Fruit fly (Drosophila melanogaster) whole organism, prepupa: Measurements from ENCODE around the gene Kah.

ENCODE experiments used
- CG10669 ChIP-seq: fragments of 200-800 bp; sonication (Bioruptor generic); optimal IDR thresholded peaks from 3 replicates; lab custom pipeline; 2018; ENCODE audit warnings: missing biosample characterization, mild to moderate bottlenecking, missing genetic modification characterization, moderate library complexity
- CG11762 ChIP-seq: fragments of 200-800 bp; sonication (Bioruptor generic); optimal IDR thresholded peaks from 3 replicates; lab custom pipeline; 2016; ENCODE audit warnings: missing biosample characterization, missing genetic modification characterization; ENCODE audit not compliant: insufficient read depth
- CG11902 ChIP-seq: fragments of 200-800 bp; sonication (Bioruptor generic); optimal IDR thresholded peaks from 3 replicates; lab custom pipeline; 2016; ENCODE audit warnings: missing biosample characterization, missing genetic modification characterization
- CG15336 ChIP-seq: fragments of 200-800 bp; sonication (Bioruptor generic); IDR thresholded peaks from 2 replicates; pipeline ENCODE4 v1.3.6; 2022; ENCODE audit warnings: missing biosample characterization, missing genetic modification characterization
- CG16779 ChIP-seq: fragments of 200-800 bp; sonication (Bioruptor generic); optimal IDR thresholded peaks from 3 replicates; lab custom pipeline; 2017; ENCODE audit warnings: missing biosample characterization, mild to moderate bottlenecking, missing genetic modification characterization
- CG3032 ChIP-seq: fragments of 200-800 bp; optimal IDR thresholded peaks from 2 replicates; lab custom pipeline; 2019; ENCODE audit warnings: missing biosample characterization, mild to moderate bottlenecking, missing genetic modification characterization, moderate library complexity
- CG31627 ChIP-seq: fragments of 200-800 bp; sonication (Bioruptor generic); optimal IDR thresholded peaks from 3 replicates; lab custom pipeline; 2016; ENCODE audit warnings: missing biosample characterization, missing genetic modification characterization
- CG32006 ChIP-seq: fragments of 200-800 bp; sonication (Bioruptor generic); optimal IDR thresholded peaks from 3 replicates; lab custom pipeline; 2017; ENCODE audit warnings: missing biosample characterization, mild to moderate bottlenecking, missing genetic modification characterization
- CG6163 ChIP-seq: fragments of 200-800 bp; sonication (Bioruptor generic); IDR thresholded peaks from 3 replicates; pipeline ENCODE4 v1.3.6; 2022; ENCODE audit warnings: missing biosample characterization, missing genetic modification characterization
- CG6276 ChIP-seq: fragments of 200-800 bp; sonication (Bioruptor generic); optimal IDR thresholded peaks from 2 replicates; lab custom pipeline; 2017; ENCODE audit warnings: missing biosample characterization, mild to moderate bottlenecking, missing genetic modification characterization
- CG6808 ChIP-seq: fragments of 200-800 bp; sonication (Bioruptor generic); optimal IDR thresholded peaks from 3 replicates; lab custom pipeline; 2017; ENCODE audit warnings: missing biosample characterization, missing genetic modification characterization, mild to moderate bottlenecking, moderate library complexity, missing genetic modification reagents
- CG7368 ChIP-seq: fragments of 200-800 bp; sonication (Bioruptor generic); optimal IDR thresholded peaks from 3 replicates; lab custom pipeline; 2016; ENCODE audit warnings: missing biosample characterization, missing genetic modification characterization
- CG8119 ChIP-seq: fragments of 200-800 bp; sonication (Bioruptor generic); IDR thresholded peaks from 3 replicates; pipeline ENCODE4 v1.3.6; 2022; ENCODE audit warnings: missing biosample characterization, missing genetic modification characterization
- CG8632 ChIP-seq: fragments of 200-800 bp; sonication (Bioruptor generic); optimal IDR thresholded peaks from 3 replicates; lab custom pipeline; 2016; ENCODE audit warnings: missing biosample characterization, missing genetic modification characterization
- CG9139 ChIP-seq: fragments of 200-800 bp; sonication (Bioruptor generic); optimal IDR thresholded peaks from 3 replicates; lab custom pipeline; 2017; ENCODE audit warnings: missing biosample characterization, mild to moderate bottlenecking, missing genetic modification characterization
- Eip75B ChIP-seq: fragments of 200-800 bp; sonication (Bioruptor generic); optimal IDR thresholded peaks from 3 replicates; lab custom pipeline; 2016; ENCODE audit warnings: missing biosample characterization, missing genetic modification characterization
- Eip78C ChIP-seq: fragments of 200-800 bp; sonication (Bioruptor generic); peaks from one replicate; lab custom pipeline; 2016; ENCODE audit warnings: missing biosample characterization, missing genetic modification characterization
- Hr38 ChIP-seq: sonication (Bioruptor generic); optimal IDR thresholded peaks from 2 replicates; lab custom pipeline; 2016; ENCODE audit warnings: missing biosample characterization, missing genetic modification characterization
- Hr4 ChIP-seq: fragments of 200-800 bp; sonication (Bioruptor generic); optimal IDR thresholded peaks from 3 replicates; lab custom pipeline; 2016; ENCODE audit warnings: missing biosample characterization, missing genetic modification characterization
- Lpt ChIP-seq: fragments of 200-800 bp; sonication (Bioruptor generic); optimal IDR thresholded peaks from 3 replicates; lab custom pipeline; 2016; ENCODE audit warnings: missing biosample characterization, missing genetic modification characterization
- Sox102F ChIP-seq: fragments of 200-800 bp; sonication (Bioruptor generic); optimal IDR thresholded peaks from 2 replicates; lab custom pipeline; 2016; ENCODE audit warnings: missing biosample characterization, mild to moderate bottlenecking, missing genetic modification characterization
- Sox14 ChIP-seq: fragments of 200-800 bp; sonication (Bioruptor generic); optimal IDR thresholded peaks from 3 replicates; lab custom pipeline; 2016; ENCODE audit warnings: missing biosample characterization, missing genetic modification characterization
- Sox15 ChIP-seq: fragments of 200-800 bp; sonication (Bioruptor generic); optimal IDR thresholded peaks from 3 replicates; lab custom pipeline; 2016; ENCODE audit warnings: missing biosample characterization, missing genetic modification characterization
- acj6 ChIP-seq: fragments of 200-800 bp; sonication (Bioruptor generic); optimal IDR thresholded peaks from 3 replicates; lab custom pipeline; 2016; ENCODE audit warnings: missing biosample characterization, missing genetic modification characterization
- cyc ChIP-seq: fragments of 200-800 bp; sonication (Bioruptor generic); optimal IDR thresholded peaks from 3 replicates; lab custom pipeline; 2016; ENCODE audit warnings: missing biosample characterization, missing genetic modification characterization
- dsx ChIP-seq: fragments of 200-800 bp; optimal IDR thresholded peaks from 3 replicates; lab custom pipeline; 2019; ENCODE audit warnings: missing biosample characterization, mild to moderate bottlenecking, missing genetic modification characterization, moderate library complexity; ENCODE audit not compliant: poor library complexity, severe bottlenecking
- eg ChIP-seq: fragments of 200-800 bp; sonication (Bioruptor generic); IDR thresholded peaks from 3 replicates; pipeline ENCODE4 v1.3.6; 2022; ENCODE audit warnings: missing biosample characterization, missing genetic modification characterization
- fkh ChIP-seq: fragments of 200-800 bp; sonication (Bioruptor generic); optimal IDR thresholded peaks from 3 replicates; lab custom pipeline; 2017; ENCODE audit warnings: missing biosample characterization, mild to moderate bottlenecking, missing genetic modification characterization, moderate library complexity
- salr ChIP-seq, 2 experiments: fragments of 200-800 bp; sonication (Bioruptor generic); optimal IDR thresholded peaks; 3 replicates each; lab custom pipeline; 2016 to 2018; ENCODE audit warnings: missing biosample characterization in 2 of 2, missing genetic modification characterization in 2 of 2, mild to moderate bottlenecking in 1 of 2
- spab ChIP-seq: fragments of 200-800 bp; sonication (Bioruptor generic); optimal IDR thresholded peaks from 2 replicates; lab custom pipeline; 2017; ENCODE audit warnings: missing biosample characterization, mild to moderate bottlenecking, missing genetic modification characterization, missing genetic modification reagents
- ss ChIP-seq, 2 experiments: fragments of 200-800 bp; sonication (Bioruptor generic); optimal IDR thresholded peaks; 2 replicates in 1 of 2; 3 replicates in 1 of 2; lab custom pipeline; 2017 to 2018; ENCODE audit warnings: mild to moderate bottlenecking in 2 of 2, missing biosample characterization in 2 of 2, missing genetic modification characterization in 2 of 2, moderate library complexity in 1 of 2
- svp ChIP-seq: fragments of 200-800 bp; sonication (Bioruptor generic); peaks from one replicate; lab custom pipeline; 2016; ENCODE audit warnings: missing biosample characterization, missing genetic modification characterization
- topi ChIP-seq: fragments of 200-800 bp; sonication (Bioruptor generic); optimal IDR thresholded peaks from 3 replicates; lab custom pipeline; 2016; ENCODE audit warnings: missing biosample characterization, missing genetic modification characterization

Gene Kah

DNA sequence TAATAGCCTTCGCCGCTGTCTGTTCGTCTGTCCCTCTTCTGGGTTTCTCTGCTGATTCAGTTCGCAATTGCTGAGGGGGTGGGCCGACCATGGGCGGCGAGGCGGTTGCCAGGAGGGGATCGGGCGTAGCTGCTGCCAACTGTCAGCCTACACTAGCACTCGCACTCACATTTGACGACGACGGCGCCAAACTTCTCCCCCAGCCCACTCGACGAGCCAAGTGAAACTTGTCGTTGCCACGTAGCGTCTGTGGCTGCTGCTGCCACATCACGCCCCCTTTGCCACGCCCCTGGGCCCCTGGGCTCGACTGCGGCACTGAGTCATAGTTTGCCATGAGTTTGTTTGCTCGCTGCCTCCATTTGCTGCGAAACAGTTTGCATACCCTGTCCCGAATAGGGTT, 31.8 kb downstream of the Kah start (continued):
- TF ChIP-seq Sox14 (GFP tag; lab: Kevin White, UChicago) (peak; percentile 56), topi (GFP tag; lab: Kevin White, UChicago) (peak; percentile 22), svp (GFP tag; lab: Kevin White, UChicago) (no peak), CG15336 (GFP tag; lab: Robert Waterston, UW) (peak; percentile 84), salr (GFP tag; optimal IDR thresholded peaks at IDR 0.05; lab: Kevin White, UChicago) (peak; percentile 47 to 49), Hr4 (GFP tag; lab: Kevin White, UChicago) (peak; percentile 77), CG16779 (tag; lab: Kevin White, UChicago) (peak; percentile 33), spab (GFP tag; lab: Kevin White, UChicago) (peak; percentile 61), Sox102F (GFP tag; lab: Kevin White, UChicago) (peak; percentile 42), CG9139 (GFP tag; lab: Kevin White, UChicago) (peak; percentile 31), dsx (GFP tag; lab: Kevin White, UChicago) (peak; percentile 19), CG7368 (GFP tag; lab: Kevin White, UChicago) (peak; percentile 82), ss (GFP tag; optimal IDR thresholded peaks at IDR 0.05; lab: Kevin White, UChicago) (peak; percentile 26 to 47), CG11762 (GFP tag; lab: Kevin White, UChicago) (peak; percentile 42), CG8632 (peak; percentile 51), Lpt (GFP tag; lab: Kevin White, UChicago) (peak; percentile 63), CG11902 (GFP tag; lab: Kevin White, UChicago) (peak; percentile 18), CG32006 (GFP tag; lab: Kevin White, UChicago) (peak; percentile 77), CG6163 (GFP tag; lab: Robert Waterston, UW) (peak; percentile 84), Hr38 (GFP tag; lab: Kevin White, UChicago) (no peak), CG31627 (GFP tag; lab: Kevin White, UChicago) (peak; percentile 71), acj6 (GFP tag; lab: Kevin White, UChicago) (peak; percentile 69), cyc (GFP tag; lab: Kevin White, UChicago) (peak; percentile 65), Sox15 (GFP tag; lab: Kevin White, UChicago) (peak; percentile 48)

DNA sequence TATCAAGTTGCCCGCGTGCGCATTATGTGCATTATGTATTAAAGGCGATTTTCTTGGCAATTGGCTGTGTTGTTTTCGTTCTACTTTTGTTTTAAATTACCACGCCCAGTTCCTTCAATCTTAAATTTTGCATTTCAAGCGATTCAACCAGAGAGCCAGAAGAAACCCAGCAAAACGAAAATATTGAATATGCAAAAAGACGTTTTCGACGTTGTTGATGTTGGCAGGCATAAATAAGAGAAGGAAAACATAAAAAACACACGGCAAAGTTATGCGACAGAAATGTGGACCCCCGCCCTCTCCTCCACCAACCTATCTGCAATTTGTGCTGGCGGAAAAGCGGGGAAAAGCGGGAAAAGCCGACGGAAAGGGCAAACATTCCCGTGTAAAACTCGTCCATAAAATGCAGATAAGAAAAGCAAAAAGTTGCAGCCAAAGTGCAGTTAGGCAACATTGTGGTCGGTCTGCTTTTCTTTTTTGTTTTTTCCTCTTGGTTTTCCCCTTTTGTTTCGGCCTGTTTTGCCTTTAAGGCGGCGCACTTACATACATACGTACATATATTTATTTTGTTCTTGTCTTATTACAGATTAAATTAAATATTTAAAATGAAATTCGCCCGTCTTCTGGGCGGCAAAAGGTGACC, 33.1 kb downstream of the Kah start:
- TF ChIP-seq CG6808 (GFP tag; lab: Kevin White, UChicago) (no peak), Eip75B (GFP tag; lab: Kevin White, UChicago) (no peak), CG6276 (peak; percentile 37), CG15336 (GFP tag; lab: Robert Waterston, UW) (peak; percentile 33; the same call in 1 of the 2 replicates), svp (GFP tag; lab: Kevin White, UChicago) (peak; percentile 48), eg (GFP tag; lab: Robert Waterston, UW) (peak; percentile 19; the same call in 1 of the 3 replicates), Eip78C (GFP tag; lab: Kevin White, UChicago) (peak; percentile 54), dsx (GFP tag; lab: Kevin White, UChicago) (peak; percentile 70), CG8119 (GFP tag; lab: Robert Waterston, UW) (peak; percentile 32; the same call in 1 of the 3 replicates)

DNA sequence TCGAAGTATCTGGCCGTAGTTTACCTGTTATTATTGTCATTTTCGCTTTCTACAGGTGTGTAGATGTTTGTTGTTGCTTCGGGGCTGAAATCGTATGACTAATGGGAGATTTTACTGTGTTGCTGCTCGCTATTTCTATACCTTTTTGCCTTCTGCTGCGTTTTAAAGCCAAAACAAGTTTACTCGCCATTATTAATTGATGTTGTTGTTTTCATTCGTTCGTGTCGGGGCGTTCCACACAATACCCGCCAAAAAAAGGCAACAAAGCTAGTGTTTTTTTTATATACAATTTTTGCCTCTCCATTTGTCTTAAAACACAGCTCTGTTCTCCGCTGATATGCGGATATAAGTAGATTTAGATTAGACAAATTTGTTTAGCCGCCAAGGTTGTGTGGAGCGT, 33.7 kb downstream of the Kah start:
- TF ChIP-seq acj6 (GFP tag; lab: Kevin White, UChicago) (no peak), fkh (GFP tag; lab: Kevin White, UChicago) (peak; percentile 24), CG3032 (tag; lab: Kevin White, UChicago) (no peak), CG10669 (GFP tag; lab: Kevin White, UChicago) (no peak), Lpt (GFP tag; lab: Kevin White, UChicago) (no peak), dsx (GFP tag; lab: Kevin White, UChicago) (no peak), CG31627 (GFP tag; lab: Kevin White, UChicago) (no peak)
- TF ChIP-seq, all 60 proteins: peak for 1
